Worm (Caenorhabditis elegans) whole organism, L4/young adult: ENCODE results near the gene slc-25A29.

Source experiments
- W03F9.2 ChIP-seq: fragments of 150-350 bp; optimal IDR thresholded peaks from 2 replicates; lab custom pipeline; 2014; ENCODE audit warnings: missing biosample characterization, missing genetic modification characterization
- him-1 ChIP-seq: sonication (generic microtip); optimal IDR thresholded peaks from 2 replicates; lab custom pipeline; 2016; ENCODE audit warnings: missing genotype, missing genetic modification reagents, missing genetic modification characterization, missing compliant biosample characterization

ce11 chrV:14680014-14680413, 22.0 kb upstream of the slc-25A29 start, which contains the start of gene C47E8.3:
- TF ChIP-seq W03F9.2 (tag; lab: Kevin White, UChicago) = no peak
- TF ChIP-seq him-1 (tag; lab: Kevin White, UChicago) = no peak
